Worm (Caenorhabditis elegans) whole organism, L4 larva: ENCODE data around the gene D1086.18.

Experiments
- ZK546.5 ChIP-seq, 2 experiments: sonication (generic microtip); optimal IDR thresholded peaks; 2 replicates each; lab custom pipeline; 2017; ENCODE audit warnings: missing biosample characterization in 2 of 2, missing genetic modification characterization in 2 of 2
- ama-1 ChIP-seq: fragments of 150-350 bp; optimal IDR thresholded peaks from 2 replicates; lab custom pipeline; 2014; ENCODE audit warnings: inconsistent platforms, mixed read lengths
- ces-1 ChIP-seq: fragments of 150-350 bp; sonication (generic microtip); optimal IDR thresholded peaks from 4 replicates; lab custom pipeline; 2014; ENCODE audit warnings: missing biosample characterization, missing genetic modification reagents, missing genetic modification characterization
- dpl-1 ChIP-seq: fragments of 150-350 bp; optimal IDR thresholded peaks from 2 replicates; lab custom pipeline; 2014; ENCODE audit warnings: missing biosample characterization, missing genetic modification reagents, missing genetic modification characterization
- egl-27 ChIP-seq: sonication (generic microtip); optimal IDR thresholded peaks from 3 replicates; lab custom pipeline; 2017; ENCODE audit warnings: missing biosample characterization, missing genetic modification reagents, missing genetic modification characterization
- fos-1 ChIP-seq: fragments of 150-350 bp; optimal IDR thresholded peaks from 2 replicates; lab custom pipeline; 2014; ENCODE audit warnings: missing biosample characterization, missing genetic modification characterization
- mdt-29 ChIP-seq: fragments of 200-800 bp; sonication (Bioruptor generic); IDR thresholded peaks from 2 replicates; pipeline ENCODE4 v1.3.6; 2022; ENCODE audit warnings: missing genetic modification reagents, missing genetic modification characterization, missing compliant biosample characterization
- mxl-2 ChIP-seq: fragments of 200-800 bp; sonication (Bioruptor generic); conservative IDR thresholded peaks from 2 replicates; pipeline ENCODE4 v1.3.6; 2022; ENCODE audit warnings: missing genetic modification reagents, missing genetic modification characterization, missing compliant biosample characterization
- nhr-11 ChIP-seq: fragments of 150-350 bp; optimal IDR thresholded peaks from 2 replicates; lab custom pipeline; 2014; ENCODE audit warnings: missing biosample characterization, missing genetic modification characterization
- skn-1 ChIP-seq: fragments of 150-350 bp; optimal IDR thresholded peaks from 2 replicates; lab custom pipeline; 2014; ENCODE audit warnings: missing biosample characterization, missing genetic modification characterization
- zag-1 ChIP-seq: fragments of 150-350 bp; optimal IDR thresholded peaks from 2 replicates; lab custom pipeline; 2014; ENCODE audit warnings: missing biosample characterization, missing genetic modification characterization

DNA sequence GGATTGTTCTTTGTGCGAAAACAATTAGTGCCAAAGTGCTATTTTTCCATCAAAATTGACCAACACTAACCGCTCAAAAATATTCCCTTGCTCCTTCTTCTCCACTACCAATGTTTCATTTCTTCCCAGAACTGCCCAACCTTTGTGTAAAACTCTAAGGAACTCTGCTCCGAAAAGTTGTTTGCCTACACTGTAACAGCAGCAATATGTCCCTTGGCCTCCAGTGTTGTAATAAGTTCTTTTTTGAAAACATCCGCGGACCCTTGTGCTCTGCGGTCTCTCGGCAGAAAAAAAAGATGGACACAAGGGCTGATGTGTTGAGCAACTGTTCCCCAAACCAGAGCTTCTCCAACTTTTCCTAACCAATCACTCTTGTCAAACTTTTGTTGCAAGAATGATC is 15.2 kb downstream of the D1086.18 start, which contains the start of gene D1086.12:
- no peak for TF ChIP-seq fos-1 (tag; lab: Kevin White, UChicago)
- no peak for TF ChIP-seq mdt-29 (GFP tag; lab: Robert Waterston, UW)
- TF ChIP-seq skn-1 (tag; lab: Kevin White, UChicago): no peak
- no peak for TF ChIP-seq zag-1 (tag; lab: Kevin White, UChicago)
- no peak for TF ChIP-seq egl-27 (tag; lab: Kevin White, UChicago)
- no peak for TF ChIP-seq mxl-2
- no peak for TF ChIP-seq ZK546.5 (tag; optimal IDR thresholded peaks at IDR 0.05; lab: Kevin White, UChicago)
- TF ChIP-seq ama-1 (lab: Kevin White, UChicago): no peak
- no peak for TF ChIP-seq nhr-11 (tag; lab: Kevin White, UChicago)
- TF ChIP-seq dpl-1 (GFP tag; lab: Kevin White, UChicago): no peak
- no peak for TF ChIP-seq ces-1
